Worm (Caenorhabditis elegans) whole organism, young adult: ENCODE data around the gene smc-4.

ENCODE experiments used
- B0035.1 ChIP-seq: sonication (generic microtip); optimal IDR thresholded peaks from 2 replicates; lab custom pipeline; 2016; ENCODE audit warnings: missing genetic modification characterization, mild to moderate bottlenecking, missing compliant biosample characterization, missing genotype, missing genetic modification reagents
- B0336.3 ChIP-seq: fragments of 200-800 bp; sonication (Bioruptor generic); IDR thresholded peaks from 2 replicates; pipeline ENCODE4 v1.3.6; 2022; ENCODE audit warnings: missing genetic modification characterization, missing compliant biosample characterization
- D2030.7 ChIP-seq: fragments of 200-800 bp; sonication (Bioruptor generic); IDR thresholded peaks from 2 replicates; pipeline ENCODE4 v1.3.6; 2022; ENCODE audit warnings: missing genetic modification reagents, missing genetic modification characterization, missing compliant biosample characterization
- F10E7.11 ChIP-seq: sonication (generic microtip); optimal IDR thresholded peaks from 2 replicates; lab custom pipeline; 2017; ENCODE audit warnings: mild to moderate bottlenecking, missing genetic modification characterization, moderate library complexity, missing compliant biosample characterization
- F33H1.4 ChIP-seq: fragments of 200-800 bp; sonication (Bioruptor generic); IDR thresholded peaks from 2 replicates; pipeline ENCODE4 v1.3.6; 2022; ENCODE audit warnings: missing genetic modification reagents, missing genetic modification characterization, missing compliant biosample characterization
- F49E8.2 ChIP-seq: sonication (generic microtip); optimal IDR thresholded peaks from 3 replicates; lab custom pipeline; 2017; ENCODE audit warnings: missing genetic modification characterization, mild to moderate bottlenecking, missing compliant biosample characterization, antibody characterized with exemption, moderate library complexity; ENCODE audit not compliant: insufficient read depth
- F55B11.4 ChIP-seq: sonication (generic microtip); optimal IDR thresholded peaks from 2 replicates; lab custom pipeline; 2016; ENCODE audit warnings: missing compliant biosample characterization, missing genetic modification characterization, borderline replicate concordance; ENCODE audit not compliant: insufficient read depth
- T07F8.4 ChIP-seq: sonication (generic microtip); optimal IDR thresholded peaks from 2 replicates; lab custom pipeline; 2016; ENCODE audit warnings: mild to moderate bottlenecking, missing genetic modification characterization, moderate library complexity, missing compliant biosample characterization
- Y53F4B.3 ChIP-seq: fragments of 200-800 bp; sonication (Bioruptor generic); IDR thresholded peaks from 2 replicates; pipeline ENCODE4 v1.3.6; 2022; ENCODE audit warnings: missing genetic modification reagents, missing genetic modification characterization, missing compliant biosample characterization
- Y53G8AR.9 ChIP-seq: fragments of 200-800 bp; sonication (Bioruptor generic); conservative IDR thresholded peaks from 2 replicates; pipeline ENCODE4 v1.3.6; 2022; ENCODE audit warnings: missing genetic modification reagents, missing genetic modification characterization, missing compliant biosample characterization
- Y67H2A.10 ChIP-seq: fragments of 200-800 bp; sonication (Bioruptor generic); conservative IDR thresholded peaks from 2 replicates; pipeline ENCODE4 v1.3.6; 2022; ENCODE audit warnings: missing genetic modification reagents, missing genetic modification characterization, missing compliant biosample characterization
- ama-1 ChIP-seq, 3 experiments: fragments of 150-350 bp in 1 of 3; sonication (generic microtip) in 2 of 3; optimal IDR thresholded peaks; 2 replicates each; lab custom pipeline; 2014 to 2018; ENCODE audit warnings: missing biosample characterization in 2 of 3, missing genetic modification characterization in 2 of 3, missing genetic modification reagents in 2 of 3
- aptf-3 ChIP-seq: fragments of 200-800 bp; sonication (Bioruptor generic); IDR thresholded peaks from 2 replicates; pipeline ENCODE4 v1.3.6; 2022; ENCODE audit warnings: missing genetic modification characterization, missing compliant biosample characterization
- ccch-3 ChIP-seq: fragments of 200-800 bp; sonication (Bioruptor generic); optimal IDR thresholded peaks from 2 replicates; lab custom pipeline; 2018; ENCODE audit warnings: mild to moderate bottlenecking, missing genetic modification characterization, missing compliant biosample characterization
- cebp-1 ChIP-seq, 2 experiments: fragments of 200-800 bp in 1 of 2; sonication (Bioruptor generic) in 1 of 2; sonication (generic microtip) in 1 of 2; IDR thresholded peaks in 1 of 2; optimal IDR thresholded peaks in 1 of 2; 2 replicates each; pipeline versions ENCODE4 v1.3.6 to Lab custom; 2017 to 2022; ENCODE audit warnings: missing compliant biosample characterization in 2 of 2, missing genetic modification characterization in 2 of 2, mild to moderate bottlenecking in 1 of 2, missing genetic modification reagents in 1 of 2, moderate library complexity in 1 of 2
- ceh-100 ChIP-seq: fragments of 200-800 bp; sonication (Bioruptor generic); IDR thresholded peaks from 2 replicates; pipeline ENCODE4 v1.3.6; 2022; ENCODE audit warnings: missing genetic modification reagents, missing genetic modification characterization, missing compliant biosample characterization
- ceh-79 ChIP-seq: sonication (generic microtip); optimal IDR thresholded peaks from 2 replicates; lab custom pipeline; 2017; ENCODE audit warnings: mild to moderate bottlenecking, missing genetic modification characterization, missing compliant biosample characterization
- ceh-91 ChIP-seq: fragments of 200-800 bp; sonication (Bioruptor generic); IDR thresholded peaks from 2 replicates; pipeline ENCODE4 v1.3.6; 2022; ENCODE audit warnings: missing genetic modification reagents, missing genetic modification characterization, missing compliant biosample characterization
- efl-1 ChIP-seq: fragments of 150-350 bp; optimal IDR thresholded peaks from 2 replicates; lab custom pipeline; 2014; ENCODE audit warnings: missing biosample characterization, missing genetic modification reagents, missing genetic modification characterization
- ets-4 ChIP-seq: fragments of 200-800 bp; sonication (Bioruptor generic); optimal IDR thresholded peaks from 2 replicates; lab custom pipeline; 2018; ENCODE audit warnings: mild to moderate bottlenecking, missing genetic modification characterization, missing compliant biosample characterization
- him-1 ChIP-seq: sonication (generic microtip); optimal IDR thresholded peaks from 2 replicates; lab custom pipeline; 2016; ENCODE audit warnings: missing genotype, missing genetic modification reagents, missing genetic modification characterization, missing compliant biosample characterization
- hlh-26 ChIP-seq: fragments of 200-800 bp; sonication (Bioruptor generic); conservative IDR thresholded peaks from 2 replicates; pipeline ENCODE4 v1.3.6; 2022; ENCODE audit warnings: missing genetic modification reagents, missing genetic modification characterization, missing compliant biosample characterization
- hmg-1.2 ChIP-seq: fragments of 200-800 bp; sonication (Bioruptor generic); IDR thresholded peaks from 2 replicates; pipeline ENCODE4 v1.3.6; 2022; ENCODE audit warnings: missing genetic modification reagents, missing genetic modification characterization, missing compliant biosample characterization
- hmg-20 ChIP-seq: fragments of 200-800 bp; sonication (Bioruptor generic); IDR thresholded peaks from 2 replicates; pipeline ENCODE4 v1.3.6; 2022; ENCODE audit warnings: missing genetic modification reagents, missing genetic modification characterization, missing compliant biosample characterization
- let-526 ChIP-seq: fragments of 200-800 bp; sonication (Bioruptor generic); IDR thresholded peaks from 2 replicates; pipeline ENCODE4 v1.3.6; 2022; ENCODE audit warnings: missing genetic modification reagents, missing genetic modification characterization, missing compliant biosample characterization
- lin-54 ChIP-seq: fragments of 200-800 bp; sonication (Bioruptor generic); optimal IDR thresholded peaks from 2 replicates; lab custom pipeline; 2018; ENCODE audit warnings: mild to moderate bottlenecking, missing genetic modification characterization, missing compliant biosample characterization
- lsl-1 ChIP-seq: fragments of 200-800 bp; sonication (Bioruptor generic); optimal IDR thresholded peaks from 2 replicates; lab custom pipeline; 2018; ENCODE audit warnings: mild to moderate bottlenecking, missing genetic modification characterization, moderate library complexity, missing compliant biosample characterization
- madf-3 ChIP-seq: fragments of 200-800 bp; sonication (Bioruptor generic); IDR thresholded peaks from 2 replicates; pipeline ENCODE4 v1.3.6; 2022; ENCODE audit warnings: missing genetic modification reagents, missing genetic modification characterization, missing compliant biosample characterization
- madf-8 ChIP-seq: fragments of 200-800 bp; sonication (Bioruptor generic); conservative IDR thresholded peaks from 2 replicates; pipeline ENCODE4 v1.3.6; 2022; ENCODE audit warnings: missing genetic modification reagents, missing genetic modification characterization, missing compliant biosample characterization
- mel-28 ChIP-seq: sonication (generic microtip); optimal IDR thresholded peaks from 2 replicates; lab custom pipeline; 2016; ENCODE audit warnings: borderline replicate concordance, mild to moderate bottlenecking, missing genetic modification characterization, missing compliant biosample characterization
- mxl-1 ChIP-seq: sonication (generic microtip); optimal IDR thresholded peaks from 2 replicates; lab custom pipeline; 2016; ENCODE audit warnings: missing genetic modification characterization, missing compliant biosample characterization
- nfya-1 ChIP-seq: sonication (generic microtip); optimal IDR thresholded peaks from 2 replicates; lab custom pipeline; 2017; ENCODE audit warnings: antibody characterized with exemption, missing compliant biosample characterization, missing genetic modification characterization, borderline replicate concordance; ENCODE audit not compliant: insufficient read depth
- nfyb-1 ChIP-seq: fragments of 200-800 bp; sonication (Bioruptor generic); IDR thresholded peaks from 2 replicates; pipeline ENCODE4 v1.3.6; 2022; ENCODE audit warnings: missing genetic modification reagents, missing genetic modification characterization, missing compliant biosample characterization
- pbrm-1 ChIP-seq: fragments of 200-800 bp; sonication (Bioruptor generic); IDR thresholded peaks from 2 replicates; pipeline ENCODE4 v1.3.6; 2022; ENCODE audit warnings: missing genetic modification reagents, missing genetic modification characterization, missing compliant biosample characterization
- repo-1 ChIP-seq: sonication (generic microtip); optimal IDR thresholded peaks from 2 replicates; lab custom pipeline; 2017; ENCODE audit warnings: mild to moderate bottlenecking, missing genetic modification characterization, missing compliant biosample characterization
- sdz-38 ChIP-seq: sonication (generic microtip); optimal IDR thresholded peaks from 2 replicates; lab custom pipeline; 2016; ENCODE audit warnings: missing genotype, missing genetic modification characterization, missing compliant biosample characterization
- snpc-1.3 ChIP-seq: sonication (generic microtip); optimal IDR thresholded peaks from 2 replicates; lab custom pipeline; 2017; ENCODE audit warnings: missing genetic modification characterization, mild to moderate bottlenecking, missing compliant biosample characterization, antibody characterized with exemption, moderate library complexity, missing genotype, missing genetic modification reagents; ENCODE audit not compliant: insufficient read depth
- snpc-3.4 ChIP-seq: sonication (generic microtip); optimal IDR thresholded peaks from 2 replicates; lab custom pipeline; 2017; ENCODE audit warnings: missing genetic modification characterization, mild to moderate bottlenecking, missing compliant biosample characterization, antibody characterized with exemption, moderate library complexity, missing genotype, missing genetic modification reagents
- snpc-4 ChIP-seq, 5 experiments: fragments of 150-350 bp in 1 of 5; sonication (generic microtip) in 4 of 5; optimal IDR thresholded peaks; 2 replicates each; lab custom pipeline; 2014 to 2018; ENCODE audit warnings: missing genetic modification characterization in 5 of 5, missing biosample characterization in 3 of 5, antibody characterized with exemption in 2 of 5, mild to moderate bottlenecking in 2 of 5, missing compliant biosample characterization in 2 of 5, missing genotype in 2 of 5, moderate library complexity in 2 of 5, missing genetic modification reagents in 1 of 5
- tbp1 ChIP-seq: fragments of 200-800 bp; sonication (Bioruptor generic); optimal IDR thresholded peaks from 2 replicates; lab custom pipeline; 2018; ENCODE audit warnings: mild to moderate bottlenecking, missing genetic modification characterization, missing compliant biosample characterization
- unc-130 ChIP-seq: sonication (generic microtip); optimal IDR thresholded peaks from 2 replicates; lab custom pipeline; 2016; ENCODE audit warnings: missing genetic modification reagents, missing genetic modification characterization, missing compliant biosample characterization
- xnd-1 ChIP-seq: sonication (generic microtip); optimal IDR thresholded peaks from 2 replicates; lab custom pipeline; 2016; ENCODE audit warnings: missing genotype, missing genetic modification reagents, missing genetic modification characterization, missing compliant biosample characterization
- ztf-26 ChIP-seq: sonication (generic microtip); optimal IDR thresholded peaks from 2 replicates; lab custom pipeline; 2017; ENCODE audit warnings: missing genetic modification characterization, missing compliant biosample characterization
- ztf-28 ChIP-seq: fragments of 200-800 bp; sonication (Bioruptor generic); IDR thresholded peaks from 2 replicates; pipeline ENCODE4 v1.3.6; 2022; ENCODE audit warnings: missing genetic modification reagents, missing genetic modification characterization, missing compliant biosample characterization
- ztf-3 ChIP-seq: fragments of 200-800 bp; sonication (Bioruptor generic); optimal IDR thresholded peaks from 2 replicates; lab custom pipeline; 2018; ENCODE audit warnings: mild to moderate bottlenecking, missing genetic modification characterization, missing compliant biosample characterization

smc-4 gene

DNA sequence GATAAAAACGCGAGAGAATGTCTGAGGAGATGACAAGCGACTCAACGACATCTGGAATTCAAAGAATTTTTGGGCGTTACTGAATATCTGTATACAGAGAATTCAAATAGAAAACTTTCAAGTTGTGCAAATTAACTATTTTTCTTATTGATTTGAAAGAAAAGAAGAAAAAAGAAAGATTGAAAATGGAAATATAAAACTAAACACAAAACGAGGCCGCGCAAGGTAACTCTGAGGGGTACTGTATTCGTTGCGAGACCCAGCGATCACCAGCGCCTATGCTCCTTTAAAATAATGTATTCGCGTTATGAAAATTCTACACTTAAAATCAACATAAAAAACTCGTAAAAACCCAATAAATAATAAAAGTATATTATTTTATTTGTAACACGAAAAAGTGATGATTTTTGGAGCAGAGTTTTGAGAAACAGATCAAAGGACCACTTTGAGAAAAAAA lies 8.5 kb downstream of the smc-4 start, which contains the start of gene asb-1:
Gene asb-1 (minus strand): TSS at position 51 of the 457 bp plus-strand sequence.
- TF ChIP-seq cebp-1 (GFP tag; IDR thresholded peaks at IDR 0.05; lab: Robert Waterston, UW) (no peak), cebp-1 (tag; optimal IDR thresholded peaks at IDR 0.05; lab: Kevin White, UChicago) (peak; percentile 3), F33H1.4 (peak; percentile 94), ceh-79 (tag; lab: Kevin White, UChicago) (no peak), ets-4 (GFP tag; lab: Kevin White, UChicago) (no peak), F55B11.4 (tag; lab: Kevin White, UChicago) (no peak), pbrm-1 (GFP tag; lab: Robert Waterston, UW) (peak; percentile 12; the same call in 1 of the 2 replicates), hmg-20 (no peak), ccch-3 (no peak), D2030.7 (GFP tag; lab: Robert Waterston, UW) (peak; percentile 59), lsl-1 (GFP tag; lab: Kevin White, UChicago) (peak; percentile 95), lin-54 (peak; percentile 38), T07F8.4 (tag; lab: Kevin White, UChicago) (no peak), mxl-1 (tag; lab: Kevin White, UChicago) (no peak), ama-1 (optimal IDR thresholded peaks at IDR 0.05; lab: Kevin White, UChicago) (no peak), ama-1 (GFP tag; optimal IDR thresholded peaks at IDR 0.05; lab: Kevin White, UChicago) (no peak), Y53G8AR.9 (GFP tag; lab: Robert Waterston, UW) (no peak), madf-3 (0 out of 2 replicates have a peak, but pooled peaks have one; percentile 20), F10E7.11 (no peak), efl-1 (peak; percentile 22), let-526 (GFP tag; lab: Robert Waterston, UW) (no peak), F49E8.2 (tag; lab: Kevin White, UChicago) (peak; percentile 57), Y53F4B.3 (GFP tag; lab: Robert Waterston, UW) (no peak), snpc-3.4 (tag; lab: Kevin White, UChicago) (peak; percentile 38), ceh-91 (GFP tag; lab: Robert Waterston, UW) (peak; percentile 56), snpc-1.3 (tag; lab: Kevin White, UChicago) (peak; percentile 40), hlh-26 (GFP tag; lab: Robert Waterston, UW) (no peak), repo-1 (tag; lab: Kevin White, UChicago) (no peak), Y67H2A.10 (GFP tag; lab: Robert Waterston, UW) (no peak), mel-28 (tag; lab: Kevin White, UChicago) (no peak), him-1 (tag; lab: Kevin White, UChicago) (peak; percentile 41), B0336.3 (0 out of 2 replicates have a peak, but pooled peaks have one; percentile 14), ztf-3 (GFP tag; lab: Kevin White, UChicago) (no peak), madf-8 (GFP tag; lab: Robert Waterston, UW) (peak; percentile 72), ztf-28 (GFP tag; lab: Robert Waterston, UW) (0 out of 2 replicates have a peak, but pooled peaks have one; percentile 18), hmg-1.2 (GFP tag; lab: Robert Waterston, UW) (0 out of 2 replicates have a peak, but pooled peaks have one; percentile 13), aptf-3 (no peak), snpc-4 (GFP tag; optimal IDR thresholded peaks at IDR 0.05; lab: Kevin White, UChicago) (no peak), snpc-4 (tag; optimal IDR thresholded peaks at IDR 0.05; lab: Kevin White, UChicago) (peak in 1 of 4 experiments; percentile 27), nfyb-1 (0 out of 2 replicates have a peak, but pooled peaks have one; percentile 13), nfya-1 (tag; lab: Kevin White, UChicago) (no peak), ceh-100 (GFP tag; lab: Robert Waterston, UW) (no peak), tbp1 (GFP tag; lab: Kevin White, UChicago) (peak; percentile 13), ztf-26 (tag; lab: Kevin White, UChicago) (no peak), B0035.1 (no peak), unc-130 (GFP tag; lab: Kevin White, UChicago) (peak; percentile 53), xnd-1 (tag; lab: Kevin White, UChicago) (peak; percentile 78), sdz-38 (tag; lab: Kevin White, UChicago) (no peak)
